Worm (Caenorhabditis elegans) whole organism, L4/young adult: Measurements from ENCODE around the gene srh-215.

Experiments
- W03F9.2 ChIP-seq: fragments of 150-350 bp; optimal IDR thresholded peaks from 2 replicates; lab custom pipeline; 2014; ENCODE audit warnings: missing biosample characterization, missing genetic modification characterization
- dao-5 ChIP-seq: sonication (generic microtip); optimal IDR thresholded peaks from 2 replicates; lab custom pipeline; 2016; ENCODE audit warnings: missing genotype, missing genetic modification characterization, moderate library complexity, missing compliant biosample characterization
- him-1 ChIP-seq: sonication (generic microtip); optimal IDR thresholded peaks from 2 replicates; lab custom pipeline; 2016; ENCODE audit warnings: missing genotype, missing genetic modification reagents, missing genetic modification characterization, missing compliant biosample characterization

DNA sequence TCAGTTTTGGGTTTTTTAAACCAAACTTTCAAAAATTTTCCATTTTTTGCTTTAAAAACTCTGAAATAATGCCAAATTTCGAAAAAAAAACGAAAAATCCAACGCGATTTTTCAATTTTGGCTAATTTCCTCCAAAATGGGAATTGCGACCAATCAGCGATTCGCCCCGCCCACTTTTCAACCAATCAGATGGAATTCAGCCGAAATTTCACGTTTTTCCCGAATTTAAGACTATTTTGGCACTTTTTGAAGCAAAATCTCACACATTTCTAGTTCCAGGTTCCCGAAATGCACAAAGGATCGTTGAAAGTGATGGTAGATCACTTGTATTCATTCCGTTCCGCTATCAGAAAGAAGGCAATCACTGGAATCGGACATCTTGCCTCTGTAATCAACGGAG lies 27.0 kb downstream of the srh-215 start:
- TF ChIP-seq W03F9.2 (tag; lab: Kevin White, UChicago) (no peak), dao-5 (tag; lab: Kevin White, UChicago) (no peak), him-1 (tag; lab: Kevin White, UChicago) (no peak)
